Worm (Caenorhabditis elegans): Measurements from ENCODE around the gene dhs-29.

Gene dhs-29

ce11 chrX:7614466-7614865, 50.3 kb downstream of the dhs-29 start:
- TF ChIP-seq hlh-26 (GFP tag; conservative IDR thresholded peaks at IDR 0.05): no peak
- TF ChIP-seq B0019.2 (GFP tag; conservative IDR thresholded peaks at IDR 0.05): no peak
- TF ChIP-seq attf-5 (GFP tag; optimal IDR thresholded peaks at IDR 0.05): no peak
- no peak for TF ChIP-seq C17E4.6 (GFP tag; IDR thresholded peaks at IDR 0.05)
- no peak for TF ChIP-seq snpc-1.3 (tag; optimal IDR thresholded peaks at IDR 0.05; ENCODE audit: insufficient read depth)
- TF ChIP-seq zfh-2 (GFP tag; conservative IDR thresholded peaks at IDR 0.05): no peak
- no peak for TF ChIP-seq F57A8.1 (GFP tag; optimal IDR thresholded peaks at IDR 0.05)
- no peak for TF ChIP-seq let-526 (GFP tag; IDR thresholded peaks at IDR 0.05)
- no peak for TF ChIP-seq snpc-1.1 (tag; optimal IDR thresholded peaks at IDR 0.05; ENCODE audit: insufficient read depth)
- TF ChIP-seq atf-7 (tag; optimal IDR thresholded peaks at IDR 0.05): no peak
